Worm (Caenorhabditis elegans): ENCODE measurements around the gene C17H12.2.

C17H12.2 gene

ce11 chrIV:6795529-6795928 is 5.2 kb upstream of the C17H12.2 start, which contains the start of the genes C17H12.3 and C17H12.12:
Gene C17H12.3, minus strand, starts transcription at chrIV:6795629.
Gene C17H12.12, plus strand, starts transcription at chrIV:6795924.
- TF ChIP-seq unc-55 (GFP tag; optimal IDR thresholded peaks at IDR 0.05) (no peak), pax-1 (tag; optimal IDR thresholded peaks at IDR 0.05) (no peak), K02D7.2 (tag; optimal IDR thresholded peaks at IDR 0.05) (no peak), ref-2 (tag; optimal IDR thresholded peaks at IDR 0.05) (no peak), elt-2 (tag; optimal IDR thresholded peaks at IDR 0.05) (no peak), hlh-30 (tag; optimal IDR thresholded peaks at IDR 0.05; ENCODE audit: insufficient read depth) (no peak), K09A11.1 (tag; optimal IDR thresholded peaks at IDR 0.05; ENCODE audit: insufficient read depth) (no peak), ceh-45 (GFP tag; IDR thresholded peaks at IDR 0.05) (no peak), ceh-22 (tag; optimal IDR thresholded peaks at IDR 0.05) (no peak), lim-6 (tag; optimal IDR thresholded peaks at IDR 0.05) (no peak), nhr-232 (tag; optimal IDR thresholded peaks at IDR 0.05) (no peak)

ce11 chrIV:6793310-6793966 is 3.1 kb upstream of the C17H12.2 start:
- TF ChIP-seq eyg-1 (tag; optimal IDR thresholded peaks at IDR 0.05) (no peak), ceh-19 (GFP tag; optimal IDR thresholded peaks at IDR 0.05) (no peak), C38D4.7 (GFP tag; optimal IDR thresholded peaks at IDR 0.05) (no peak), ceh-14 (tag; optimal IDR thresholded peaks at IDR 0.05) (no peak), ama-1 (optimal IDR thresholded peaks at IDR 0.05) (no peak)

- TF ChIP-seq hlh-13 (GFP tag; optimal IDR thresholded peaks at IDR 0.05) (no peak), C38D4.7 (GFP tag; optimal IDR thresholded peaks at IDR 0.05) (no peak), dve-1 (tag; optimal IDR thresholded peaks at IDR 0.05) (no peak), ceh-24 (tag; optimal IDR thresholded peaks at IDR 0.05) (no peak), unc-3 (GFP tag; conservative IDR thresholded peaks at IDR 0.05) (no peak), unc-3 (tag; optimal IDR thresholded peaks at IDR 0.05) (no peak), nhr-11 (tag; optimal IDR thresholded peaks at IDR 0.05) (no peak), ceh-19 (GFP tag; optimal IDR thresholded peaks at IDR 0.05) (no peak), Y22D7AL.16 (tag; optimal IDR thresholded peaks at IDR 0.05) (no peak), dmd-4 (tag; optimal IDR thresholded peaks at IDR 0.05; ENCODE audit: borderline replicate concordance) (no peak), unc-55 (GFP tag; optimal IDR thresholded peaks at IDR 0.05) (no peak), hlh-6 (tag; optimal IDR thresholded peaks at IDR 0.05) (no peak), K09A11.1 (tag; optimal IDR thresholded peaks at IDR 0.05; ENCODE audit: insufficient read depth) (no peak), gmeb-2 (tag; optimal IDR thresholded peaks at IDR 0.05) (no peak), rnt-1 (tag; optimal IDR thresholded peaks at IDR 0.05) (no peak), lim-6 (tag; optimal IDR thresholded peaks at IDR 0.05) (no peak), elt-2 (tag; optimal IDR thresholded peaks at IDR 0.05) (no peak)
Measured at ce11 chrIV:6792380-6793309, 2.4 kb upstream of the C17H12.2 start.

ce11 chrIV:6789950-6790349 is 338 bp downstream of the C17H12.2 start:
- TF ChIP-seq fkh-6 (tag; optimal IDR thresholded peaks at IDR 0.05): no peak

ce11 chrIV:6785873-6786272 is 4.4 kb downstream of the C17H12.2 start:
- TF ChIP-seq ahr-1 (tag; optimal IDR thresholded peaks at IDR 0.05) (no peak), gmeb-2 (tag; optimal IDR thresholded peaks at IDR 0.05) (no peak), ceh-24 (tag; optimal IDR thresholded peaks at IDR 0.05) (no peak), pqm-1 (tag; optimal IDR thresholded peaks at IDR 0.05) (no peak), unc-42 (tag; optimal IDR thresholded peaks at IDR 0.05) (peak; percentile 31), ama-1 (optimal IDR thresholded peaks at IDR 0.05) (no peak), pha-2 (tag; optimal IDR thresholded peaks at IDR 0.05) (no peak), hlh-8 (tag; optimal IDR thresholded peaks at IDR 0.05) (no peak), hlh-13 (GFP tag; optimal IDR thresholded peaks at IDR 0.05) (no peak), hlh-15 (tag; optimal IDR thresholded peaks at IDR 0.05) (no peak), ztf-16 (tag; optimal IDR thresholded peaks at IDR 0.05) (no peak), zip-5 (tag; optimal IDR thresholded peaks at IDR 0.05) (no peak), tbx-2 (tag; optimal IDR thresholded peaks at IDR 0.05) (no peak), ceh-6 (GFP tag; optimal IDR thresholded peaks at IDR 0.05) (no peak), unc-55 (GFP tag; optimal IDR thresholded peaks at IDR 0.05) (peak; percentile 20), nfya-1 (tag; optimal IDR thresholded peaks at IDR 0.05) (peak; percentile 34), ceh-30 (tag; optimal IDR thresholded peaks at IDR 0.05) (no peak), ceh-9 (tag; optimal IDR thresholded peaks at IDR 0.05) (no peak), C38D4.7 (GFP tag; optimal IDR thresholded peaks at IDR 0.05) (no peak), mec-3 (tag; optimal IDR thresholded peaks at IDR 0.05; ENCODE audit: borderline replicate concordance) (no peak), T23F11.4 (GFP tag; optimal IDR thresholded peaks at IDR 0.05) (no peak)
